Fruit fly (Drosophila melanogaster) whole organism, wandering third instar larva: Measurements from ENCODE around the gene CG1812.

Experiments used
- Abd-B ChIP-seq: fragments of >200 bp; optimal IDR thresholded peaks from 2 replicates; lab custom pipeline; 2017; ENCODE audit warnings: missing biosample characterization, missing genetic modification characterization
- CG32264 ChIP-seq: fragments of 200-800 bp; sonication (Bioruptor generic); optimal IDR thresholded peaks from 2 replicates; lab custom pipeline; 2016; ENCODE audit warnings: missing biosample characterization, missing genetic modification characterization
- CG9705 ChIP-seq: fragments of 200-800 bp; sonication (Bioruptor generic); optimal IDR thresholded peaks from 2 replicates; lab custom pipeline; 2018; ENCODE audit warnings: missing biosample characterization, mild to moderate bottlenecking, missing genetic modification characterization
- CrebA ChIP-seq: fragments of 200-800 bp; sonication (Bioruptor generic); optimal IDR thresholded peaks from 2 replicates; lab custom pipeline; 2016; ENCODE audit warnings: missing biosample characterization, mild to moderate bottlenecking, missing genetic modification characterization, borderline replicate concordance
- Dfd ChIP-seq: fragments of >200 bp; optimal IDR thresholded peaks from 2 replicates; lab custom pipeline; 2017; ENCODE audit warnings: missing biosample characterization, missing genetic modification characterization
- Dif ChIP-seq: fragments of 200-275, 200-300 bp; sonication (Bioruptor generic); optimal IDR thresholded peaks from 2 replicates; lab custom pipeline; 2018; ENCODE audit warnings: missing biosample characterization, missing genetic modification characterization; ENCODE audit not compliant: partially characterized antibody
- GATAd ChIP-seq: sonication (Bioruptor generic); optimal IDR thresholded peaks from 2 replicates; lab custom pipeline; 2016; ENCODE audit warnings: missing biosample characterization, missing genetic modification characterization
- HLH106 ChIP-seq: fragments of 200-800 bp; optimal IDR thresholded peaks from 3 replicates; lab custom pipeline; 2019; ENCODE audit warnings: missing biosample characterization, mild to moderate bottlenecking, missing genetic modification characterization, moderate library complexity
- Hnf4 ChIP-seq: fragments of 200-800 bp; sonication (Bioruptor generic); optimal IDR thresholded peaks from 2 replicates; lab custom pipeline; 2016; ENCODE audit warnings: missing biosample characterization, mild to moderate bottlenecking, missing genetic modification characterization
- Hr78 ChIP-seq: fragments of >200 bp; optimal IDR thresholded peaks from 2 replicates; lab custom pipeline; 2017; ENCODE audit warnings: missing biosample characterization, missing genetic modification characterization
- Hr83 ChIP-seq: fragments of 200-300 bp; sonication (Bioruptor generic); optimal IDR thresholded peaks from 2 replicates; lab custom pipeline; 2016; ENCODE audit warnings: missing biosample characterization, mild to moderate bottlenecking, missing genetic modification characterization, moderate library complexity; ENCODE audit not compliant: poor library complexity, severe bottlenecking
- Jra ChIP-seq: sonication (Bioruptor generic); optimal IDR thresholded peaks from 2 replicates; lab custom pipeline; 2016; ENCODE audit warnings: missing biosample characterization, missing genetic modification characterization
- Mio ChIP-seq: sonication (Bioruptor generic); optimal IDR thresholded peaks from 2 replicates; lab custom pipeline; 2016; ENCODE audit warnings: missing biosample characterization, missing genetic modification characterization
- Myc ChIP-seq: fragments of >200 bp; optimal IDR thresholded peaks from 2 replicates; lab custom pipeline; 2017
- N ChIP-seq: fragments of >200 bp; optimal IDR thresholded peaks from 2 replicates; lab custom pipeline; 2018; ENCODE audit warnings: missing biosample characterization, missing external identifiers, missing genetic modification characterization
- OdsH ChIP-seq: fragments of 200-800 bp; sonication (Bioruptor generic); optimal IDR thresholded peaks from 2 replicates; lab custom pipeline; 2016; ENCODE audit warnings: missing biosample characterization, mild to moderate bottlenecking, missing genetic modification characterization
- Rel ChIP-seq, 2 experiments: fragments of 200-800 bp; sonication (Bioruptor generic) in 1 of 2; optimal IDR thresholded peaks; 2 replicates in 1 of 2; 3 replicates in 1 of 2; lab custom pipeline; 2016 to 2019; ENCODE audit warnings: mild to moderate bottlenecking in 2 of 2, missing biosample characterization in 2 of 2, missing genetic modification characterization in 2 of 2, moderate library complexity in 1 of 2
- Sp1 ChIP-seq: fragments of 200-800 bp; sonication (Bioruptor generic); optimal IDR thresholded peaks from 3 replicates; lab custom pipeline; 2019; ENCODE audit warnings: missing biosample characterization, mild to moderate bottlenecking, missing genetic modification characterization, moderate library complexity
- Vsx2 ChIP-seq: fragments of 200-300, 225-300 bp; sonication (Bioruptor generic); optimal IDR thresholded peaks from 2 replicates; lab custom pipeline; 2018; ENCODE audit warnings: missing biosample characterization, missing genetic modification characterization; ENCODE audit not compliant: partially characterized antibody
- br ChIP-seq: fragments of 200-800 bp; sonication (Bioruptor generic); optimal IDR thresholded peaks from 2 replicates; lab custom pipeline; 2016; ENCODE audit warnings: missing biosample characterization, missing genetic modification characterization
- brk ChIP-seq: fragments of 200-800 bp; sonication (Bioruptor generic); optimal IDR thresholded peaks from 2 replicates; lab custom pipeline; 2016; ENCODE audit warnings: missing biosample characterization, mild to moderate bottlenecking, missing genetic modification characterization
- dl ChIP-seq, 2 experiments: fragments of 175-275, 200-275 bp in 1 of 2; fragments of 200-275 bp in 1 of 2; sonication (Bioruptor generic); optimal IDR thresholded peaks; lab custom pipeline; 2018; ENCODE audit warnings: mild to moderate bottlenecking in 2 of 2, missing biosample characterization in 2 of 2, missing genetic modification characterization in 2 of 2, moderate library complexity in 2 of 2; ENCODE audit not compliant: partially characterized antibody in 2 of 2, insufficient read depth in 1 of 2
- dmrt93B ChIP-seq: fragments of 200-800 bp; sonication (Bioruptor generic); optimal IDR thresholded peaks from 2 replicates; lab custom pipeline; 2018; ENCODE audit warnings: missing biosample characterization, mild to moderate bottlenecking, missing genetic modification characterization
- dsf ChIP-seq: sonication (Bioruptor generic); optimal IDR thresholded peaks from 2 replicates; lab custom pipeline; 2016; ENCODE audit warnings: missing biosample characterization, missing genetic modification characterization, borderline replicate concordance
- ey ChIP-seq: fragments of 200-800 bp; sonication (Bioruptor generic); optimal IDR thresholded peaks from 2 replicates; lab custom pipeline; 2016; ENCODE audit warnings: missing biosample characterization, missing genetic modification characterization
- foxo ChIP-seq, 2 experiments: fragments of 200-800 bp; sonication (Bioruptor generic); optimal IDR thresholded peaks; 2 replicates in 1 of 2; 3 replicates in 1 of 2; lab custom pipeline; 2016 to 2017; ENCODE audit warnings: missing biosample characterization in 2 of 2, missing genetic modification characterization in 2 of 2
- fru ChIP-seq: fragments of 200-800 bp; sonication (Bioruptor generic); optimal IDR thresholded peaks from 3 replicates; lab custom pipeline; 2016; ENCODE audit warnings: missing biosample characterization, mild to moderate bottlenecking, missing genetic modification characterization
- h ChIP-seq: fragments of 200-800 bp; sonication (Bioruptor generic); optimal IDR thresholded peaks from 3 replicates; lab custom pipeline; 2016; ENCODE audit warnings: missing biosample characterization, mild to moderate bottlenecking, missing genetic modification characterization
- jim ChIP-seq: fragments of 175-275, 200-325 bp; sonication (Bioruptor generic); optimal IDR thresholded peaks from 2 replicates; lab custom pipeline; 2016; ENCODE audit warnings: missing biosample characterization, mild to moderate bottlenecking, missing genetic modification characterization
- lola ChIP-seq: fragments of >200 bp; optimal IDR thresholded peaks from 2 replicates; lab custom pipeline; 2017; ENCODE audit warnings: missing biosample characterization, missing genetic modification characterization
- pan ChIP-seq: fragments of >200 bp; optimal IDR thresholded peaks from 2 replicates; lab custom pipeline; 2017
- psq ChIP-seq: fragments of 200-800 bp; sonication (Bioruptor generic); optimal IDR thresholded peaks from 3 replicates; lab custom pipeline; 2017; ENCODE audit warnings: missing biosample characterization, mild to moderate bottlenecking, missing genetic modification characterization, moderate library complexity
- rgr ChIP-seq: fragments of 200-800 bp; sonication (Bioruptor generic); optimal IDR thresholded peaks from 3 replicates; lab custom pipeline; 2016; ENCODE audit warnings: missing biosample characterization, mild to moderate bottlenecking, missing genetic modification characterization
- sage ChIP-seq: fragments of 200-800 bp; sonication (Bioruptor generic); optimal IDR thresholded peaks from 2 replicates; lab custom pipeline; 2016; ENCODE audit warnings: missing biosample characterization, mild to moderate bottlenecking, missing genetic modification characterization
- sv ChIP-seq: fragments of 200-800 bp; sonication (Bioruptor generic); optimal IDR thresholded peaks from 3 replicates; lab custom pipeline; 2016; ENCODE audit warnings: missing biosample characterization, missing genetic modification characterization
- tai ChIP-seq: sonication (Bioruptor generic); optimal IDR thresholded peaks from 2 replicates; lab custom pipeline; 2016; ENCODE audit warnings: missing biosample characterization, missing genetic modification characterization
- usp ChIP-seq: fragments of >200 bp; optimal IDR thresholded peaks from 2 replicates; lab custom pipeline; 2017; ENCODE audit warnings: missing biosample characterization, missing genetic modification characterization
- woc ChIP-seq: sonication (Bioruptor generic); optimal IDR thresholded peaks from 2 replicates; lab custom pipeline; 2016; ENCODE audit warnings: missing biosample characterization, mild to moderate bottlenecking, missing genetic modification characterization

The CG1812 gene

DNA sequence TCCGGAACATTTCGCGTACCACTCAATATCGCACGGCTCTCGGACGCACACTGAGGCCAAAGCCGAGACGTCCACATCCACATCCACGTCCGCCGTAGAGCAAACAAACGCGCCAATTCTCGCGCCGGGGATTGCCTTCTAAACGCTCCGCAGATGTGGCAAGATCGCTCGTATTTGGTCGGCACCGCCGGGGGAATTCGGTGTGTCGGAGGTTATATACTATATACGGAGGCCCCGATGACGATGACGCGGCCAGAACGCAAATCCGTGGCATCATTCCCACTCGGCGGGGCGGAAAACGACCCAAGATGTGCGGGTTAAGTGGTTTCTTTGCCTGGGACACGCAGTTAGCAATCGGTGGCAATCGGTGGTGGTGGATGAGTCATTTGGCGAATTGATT, 6.9 kb downstream of the CG1812 start:
- TF ChIP-seq Rel (GFP tag; optimal IDR thresholded peaks at IDR 0.05; lab: Kevin White, UChicago) = no peak
- no peak for TF ChIP-seq Rel (tag; optimal IDR thresholded peaks at IDR 0.05; lab: Kevin White, UChicago)
- TF ChIP-seq rgr = no peak
- no peak for TF ChIP-seq OdsH
- TF ChIP-seq brk (GFP tag; lab: Kevin White, UChicago) = no peak
- no peak for TF ChIP-seq Dif (GFP tag; lab: Kevin White, UChicago)
- no peak for TF ChIP-seq dmrt93B (GFP tag; lab: Kevin White, UChicago)
- TF ChIP-seq GATAd = no peak
- no peak for TF ChIP-seq foxo (GFP tag; optimal IDR thresholded peaks at IDR 0.05; lab: Kevin White, UChicago)
- TF ChIP-seq, all 38 proteins: peak for 0

DNA sequence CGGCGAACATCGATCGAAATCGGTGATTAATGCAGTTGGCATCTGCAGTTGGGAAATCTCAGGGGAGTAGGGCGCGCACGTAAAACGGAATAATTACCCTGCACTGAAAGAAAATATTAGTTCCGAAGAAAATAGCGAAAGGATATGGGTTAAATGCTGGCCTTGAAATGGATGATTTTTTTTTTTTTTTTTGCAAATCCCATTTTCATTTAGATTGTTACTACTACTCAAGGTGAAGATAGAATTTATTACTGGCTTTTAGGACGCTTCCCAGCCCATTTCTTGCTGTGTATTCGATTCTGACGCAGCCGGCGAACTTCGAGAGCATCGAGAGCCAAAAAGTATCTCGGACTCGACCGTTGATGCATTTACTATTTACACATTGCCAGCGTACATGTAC, 7.7 kb downstream of the CG1812 start:
- no peak for TF ChIP-seq CrebA (GFP tag; lab: Kevin White, UChicago)
- no peak for TF ChIP-seq sage (GFP tag; lab: Kevin White, UChicago)
- TF ChIP-seq rgr = peak; percentile 76
- peak; percentile 68 for TF ChIP-seq br (GFP tag; lab: Kevin White, UChicago)
- no peak for TF ChIP-seq N (GFP tag; lab: Kevin White, UChicago)
- TF ChIP-seq tai (GFP tag; lab: Kevin White, UChicago) = peak; percentile 53
- TF ChIP-seq GATAd = no peak
- TF ChIP-seq Dfd = no peak
- TF ChIP-seq Hr83 = no peak
- no peak for TF ChIP-seq Dif (GFP tag; lab: Kevin White, UChicago)
- TF ChIP-seq lola = no peak
- no peak for TF ChIP-seq pan
- no peak for TF ChIP-seq brk (GFP tag; lab: Kevin White, UChicago)
- TF ChIP-seq Myc (lab: Kevin White, UChicago) = no peak
- no peak for TF ChIP-seq Jra (GFP tag; lab: Kevin White, UChicago)
- TF ChIP-seq woc (GFP tag; lab: Kevin White, UChicago) = no peak
- TF ChIP-seq sv (GFP tag; lab: Kevin White, UChicago) = no peak
- TF ChIP-seq psq (GFP tag; lab: Kevin White, UChicago) = peak; percentile 43
- peak; percentile 73 for TF ChIP-seq fru (GFP tag; lab: Kevin White, UChicago)
- peak; percentile 76 for TF ChIP-seq ey
- no peak for TF ChIP-seq Mio (GFP tag; lab: Kevin White, UChicago)
- TF ChIP-seq dsf (GFP tag; lab: Kevin White, UChicago) = no peak
- TF ChIP-seq CG32264 = no peak
- TF ChIP-seq Sp1 (GFP tag; lab: Kevin White, UChicago) = peak; percentile 42
- peak; percentile 18 for TF ChIP-seq dmrt93B (GFP tag; lab: Kevin White, UChicago)
- TF ChIP-seq Rel (GFP tag; optimal IDR thresholded peaks at IDR 0.05; lab: Kevin White, UChicago) = no peak
- TF ChIP-seq Rel (tag; optimal IDR thresholded peaks at IDR 0.05; lab: Kevin White, UChicago) = no peak
- no peak for TF ChIP-seq Vsx2 (GFP tag; lab: Kevin White, UChicago)
- TF ChIP-seq dl (GFP tag; optimal IDR thresholded peaks at IDR 0.05; lab: Kevin White, UChicago; ENCODE audit: insufficient read depth in 1 of 2, partially characterized antibody in 2 of 2) = no peak
- TF ChIP-seq Hnf4 (GFP tag; lab: Kevin White, UChicago) = peak; percentile 56
- TF ChIP-seq Hr78 = no peak
- TF ChIP-seq usp (GFP tag; lab: Kevin White, UChicago) = no peak
- peak; percentile 20 for TF ChIP-seq HLH106
- TF ChIP-seq OdsH = peak; percentile 68
- no peak for TF ChIP-seq CG9705
- no peak for TF ChIP-seq Abd-B
- TF ChIP-seq jim (GFP tag; lab: Kevin White, UChicago) = no peak
- TF ChIP-seq foxo (GFP tag; optimal IDR thresholded peaks at IDR 0.05; lab: Kevin White, UChicago) = peak in 1 of 2 experiments; percentile 72
- peak; percentile 60 for TF ChIP-seq h
